Worm (Caenorhabditis elegans): ENCODE data around the gene secs-1.
A peak's percentile ranks its signal among the peaks of the same experiment; 100 is the strongest.

secs-1 gene

DNA sequence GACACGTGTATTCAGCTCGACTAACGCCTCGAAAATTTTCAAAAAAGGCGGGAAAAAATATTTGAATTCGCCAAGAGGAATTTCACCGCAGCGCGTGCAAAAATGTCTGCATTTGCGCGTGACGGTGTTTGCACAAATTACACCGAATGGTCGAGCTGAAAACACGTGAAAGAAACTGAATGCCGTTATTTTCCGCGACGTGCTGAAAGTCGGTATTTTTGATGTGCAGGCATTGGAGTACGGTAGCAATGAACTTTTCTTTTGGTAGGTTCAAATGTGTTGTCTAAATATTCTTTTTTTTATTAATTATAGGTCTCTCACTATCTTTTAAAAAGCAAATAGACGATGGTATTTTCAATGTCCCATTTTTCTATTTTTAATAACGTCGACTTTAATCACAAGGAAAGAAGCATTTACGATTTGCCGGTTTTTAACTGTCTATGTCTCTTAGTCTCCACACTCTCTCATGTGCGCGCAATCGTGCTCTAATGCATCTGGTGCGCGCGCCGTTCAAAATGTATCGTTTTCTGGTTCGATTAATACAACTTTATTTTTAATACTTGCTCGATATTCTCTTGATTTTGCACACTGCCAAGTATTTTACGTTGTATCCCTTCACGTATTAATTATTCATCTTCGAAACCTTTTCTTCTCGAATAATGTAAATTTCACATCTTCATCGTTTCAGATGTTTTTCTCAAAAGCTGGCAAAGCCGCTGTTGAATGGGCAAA lies 9.3 kb upstream of the secs-1 start, which contains the start of the genes C29A12.1 and lig-1:
Gene C29A12.1, minus strand, starts transcription at position 63 of the 732 bp plus-strand sequence.
Gene lig-1, plus strand, starts transcription at position 682 of the 732 bp plus-strand sequence.
- TF ChIP-seq med-1 (GFP tag; optimal IDR thresholded peaks at IDR 0.05; ENCODE audit: insufficient read depth), result no peak

DNA sequence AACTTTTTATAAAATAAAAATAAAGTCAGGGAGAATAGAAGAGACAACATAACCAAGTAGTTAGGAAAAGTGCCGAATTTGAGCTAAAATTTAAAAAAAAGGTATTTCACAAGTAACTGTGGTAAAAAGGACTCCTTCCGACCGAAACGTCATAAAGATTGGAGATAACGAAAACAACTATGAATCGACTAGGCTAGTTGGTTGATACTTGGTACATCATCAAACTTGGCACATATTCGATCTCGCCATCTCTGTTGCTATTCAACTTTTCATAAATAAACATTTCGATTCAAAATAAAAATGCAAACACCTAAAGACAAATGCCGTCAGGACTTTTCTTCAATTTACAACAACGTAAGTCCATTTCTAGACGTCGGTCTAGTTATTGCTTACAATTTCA lies 7.5 kb upstream of the secs-1 start, which contains the start of gene C29A12.22:
Gene C29A12.22, plus strand, starts transcription at position 301 of the 400 bp plus-strand sequence.
- no peak for TF ChIP-seq tab-1 (GFP tag; IDR thresholded peaks at IDR 0.05)
- TF ChIP-seq med-1 (GFP tag; optimal IDR thresholded peaks at IDR 0.05; ENCODE audit: insufficient read depth), result no peak
- no peak for TF ChIP-seq ref-1 (GFP tag; conservative IDR thresholded peaks at IDR 0.05)
- no peak for TF ChIP-seq ztf-29 (GFP tag; IDR thresholded peaks at IDR 0.05)

DNA sequence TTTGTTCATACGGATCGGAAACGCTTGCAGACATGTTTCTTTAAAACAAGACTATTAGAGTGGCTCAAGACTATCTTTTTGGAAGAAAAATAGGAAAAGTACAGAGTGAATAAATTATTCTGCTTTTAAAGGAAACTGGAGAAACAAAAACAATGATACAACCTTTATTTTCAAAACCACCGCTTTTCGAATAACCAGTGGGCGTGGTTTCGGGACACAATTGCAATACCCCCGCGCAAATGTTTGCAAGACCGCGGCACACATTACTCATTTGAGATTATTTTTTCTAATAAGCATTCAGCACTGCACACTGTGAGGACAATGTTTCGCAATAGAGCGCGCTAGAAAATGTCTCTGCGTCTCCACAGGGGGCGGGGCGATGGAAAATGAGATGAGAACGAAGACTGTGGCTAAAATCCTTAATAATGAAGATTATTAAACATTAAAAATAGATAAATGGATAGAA lies 3.6 kb upstream of the secs-1 start, which contains the start of gene plrg-1:
Gene plrg-1, minus strand, starts transcription at position 51 of the 466 bp plus-strand sequence.
- peak; percentile 92 for TF ChIP-seq tab-1 (GFP tag; IDR thresholded peaks at IDR 0.05)
- TF ChIP-seq klf-2 (GFP tag; conservative IDR thresholded peaks at IDR 0.05), result peak; percentile 78
- peak; percentile 61 for TF ChIP-seq ref-1 (GFP tag; conservative IDR thresholded peaks at IDR 0.05)
- peak; percentile 90 for TF ChIP-seq med-1 (GFP tag; optimal IDR thresholded peaks at IDR 0.05; ENCODE audit: insufficient read depth)
- peak; percentile 92 for TF ChIP-seq ztf-23 (GFP tag; IDR thresholded peaks at IDR 0.05)
- peak; percentile 96 for TF ChIP-seq flt-1 (GFP tag; IDR thresholded peaks at IDR 0.05)
- TF ChIP-seq T22C8.4 (GFP tag; IDR thresholded peaks at IDR 0.05), result peak; percentile 61; the same call in 1 of the 2 replicates
- peak; percentile 93 for TF ChIP-seq cog-1 (tag; optimal IDR thresholded peaks at IDR 0.05)
- peak; percentile 83; the same call in 1 of the 2 replicates for TF ChIP-seq ztf-29 (GFP tag; IDR thresholded peaks at IDR 0.05)

DNA sequence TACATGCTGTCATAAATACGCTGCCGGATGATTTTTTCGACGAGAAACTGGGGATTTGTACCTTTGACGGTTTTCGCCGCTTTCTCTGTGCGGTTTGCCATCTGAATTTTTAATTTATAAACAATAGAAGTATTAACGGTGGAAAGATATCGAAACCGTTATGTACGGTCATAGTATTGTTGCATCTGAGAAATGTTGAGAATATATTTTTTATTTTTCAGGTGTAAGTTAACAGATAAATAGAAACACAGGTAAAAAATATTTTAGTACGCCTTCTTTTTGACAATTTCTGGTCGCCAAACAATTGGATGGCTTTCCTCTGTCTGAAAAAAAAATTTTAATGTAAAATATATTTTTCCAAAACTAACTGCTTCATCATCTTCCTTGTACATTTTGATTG lies 1.7 kb upstream of the secs-1 start, which contains the start of gene prp-38:
Gene prp-38, minus strand, starts transcription at position 101 of the 400 bp plus-strand sequence.
- no peak for TF ChIP-seq ztf-29 (GFP tag; IDR thresholded peaks at IDR 0.05)
- no peak for TF ChIP-seq ztf-23 (GFP tag; IDR thresholded peaks at IDR 0.05)
- no peak for TF ChIP-seq flt-1 (GFP tag; IDR thresholded peaks at IDR 0.05)
- no peak for TF ChIP-seq tab-1 (GFP tag; IDR thresholded peaks at IDR 0.05)
- no peak for TF ChIP-seq ref-1 (GFP tag; conservative IDR thresholded peaks at IDR 0.05)
- TF ChIP-seq T22C8.4 (GFP tag; IDR thresholded peaks at IDR 0.05), result no peak
- no peak for TF ChIP-seq med-1 (GFP tag; optimal IDR thresholded peaks at IDR 0.05; ENCODE audit: insufficient read depth)
- no peak for TF ChIP-seq klf-2 (GFP tag; conservative IDR thresholded peaks at IDR 0.05)
- no peak for TF ChIP-seq cog-1 (tag; optimal IDR thresholded peaks at IDR 0.05)

DNA sequence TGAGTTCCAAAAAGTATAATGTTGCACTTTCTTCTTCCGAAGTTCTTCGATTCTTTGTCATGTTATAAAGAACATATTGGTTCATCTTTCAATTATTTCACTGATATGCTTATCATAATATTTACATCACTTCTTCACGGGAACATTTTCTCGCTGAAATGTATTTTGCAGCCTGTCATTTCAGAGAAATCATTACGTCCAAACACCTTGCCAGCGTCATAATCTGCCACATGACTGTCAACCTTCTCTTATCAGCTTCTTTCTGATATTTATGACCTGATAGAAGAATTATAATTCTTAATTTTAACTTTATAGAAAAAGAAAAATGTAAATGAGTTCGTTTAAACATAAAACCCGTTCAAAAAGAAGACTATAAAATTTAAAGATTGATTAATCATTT lies 2.2 kb downstream of the secs-1 start:
- no peak for TF ChIP-seq tab-1 (GFP tag; IDR thresholded peaks at IDR 0.05)
- TF ChIP-seq med-1 (GFP tag; optimal IDR thresholded peaks at IDR 0.05; ENCODE audit: insufficient read depth), result no peak

DNA sequence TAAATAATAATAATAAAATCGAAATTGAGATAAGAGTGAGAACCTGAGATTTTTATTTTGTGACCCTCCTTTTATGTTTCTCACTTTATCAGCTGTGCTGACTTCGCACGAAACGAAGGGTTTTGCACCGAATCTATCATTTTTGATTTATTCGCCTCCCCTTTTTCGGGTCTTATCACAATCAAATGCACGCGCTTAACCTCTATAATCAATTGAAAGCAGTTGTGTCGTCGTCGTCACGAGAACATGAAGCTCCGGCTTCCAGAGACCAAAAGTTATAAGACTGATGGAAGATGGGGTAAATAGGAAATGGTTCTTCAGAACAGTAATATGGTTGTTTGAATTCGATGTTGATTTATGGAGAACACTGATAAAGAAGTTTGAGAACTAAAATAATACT lies 3.1 kb downstream of the secs-1 start, which contains the start of gene D1054.18:
Gene D1054.18, minus strand, starts transcription at position 45 of the 400 bp plus-strand sequence.
- TF ChIP-seq T22C8.4 (GFP tag; IDR thresholded peaks at IDR 0.05), result no peak
- no peak for TF ChIP-seq cog-1 (tag; optimal IDR thresholded peaks at IDR 0.05)
- no peak for TF ChIP-seq ref-1 (GFP tag; conservative IDR thresholded peaks at IDR 0.05)
- no peak for TF ChIP-seq ztf-23 (GFP tag; IDR thresholded peaks at IDR 0.05)

DNA sequence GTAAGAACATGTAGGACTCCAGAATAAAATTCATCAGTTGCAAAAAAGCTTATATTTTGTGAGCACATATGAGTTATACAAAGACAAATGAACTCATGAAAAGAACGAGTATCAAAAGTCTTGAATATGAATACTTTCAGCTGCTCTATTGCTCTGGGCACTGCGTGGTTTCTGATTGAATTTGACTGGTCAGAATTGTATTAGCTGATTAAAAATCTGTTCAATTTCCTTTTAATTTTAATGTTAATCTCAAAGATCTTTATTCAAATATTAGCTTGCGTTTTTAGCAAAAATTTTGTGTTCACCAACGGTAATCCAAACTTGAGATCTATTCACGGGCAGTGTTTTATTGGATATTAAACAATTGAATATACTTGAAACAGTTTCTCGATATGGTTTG lies 6.2 kb downstream of the secs-1 start, which contains the start of gene srh-184:
Gene srh-184, minus strand, starts transcription at position 101 of the 400 bp plus-strand sequence.
- no peak for TF ChIP-seq cog-1 (tag; optimal IDR thresholded peaks at IDR 0.05)
- no peak for TF ChIP-seq med-1 (GFP tag; optimal IDR thresholded peaks at IDR 0.05; ENCODE audit: insufficient read depth)
- no peak for TF ChIP-seq ref-1 (GFP tag; conservative IDR thresholded peaks at IDR 0.05)
- no peak for TF ChIP-seq flt-1 (GFP tag; IDR thresholded peaks at IDR 0.05)

DNA sequence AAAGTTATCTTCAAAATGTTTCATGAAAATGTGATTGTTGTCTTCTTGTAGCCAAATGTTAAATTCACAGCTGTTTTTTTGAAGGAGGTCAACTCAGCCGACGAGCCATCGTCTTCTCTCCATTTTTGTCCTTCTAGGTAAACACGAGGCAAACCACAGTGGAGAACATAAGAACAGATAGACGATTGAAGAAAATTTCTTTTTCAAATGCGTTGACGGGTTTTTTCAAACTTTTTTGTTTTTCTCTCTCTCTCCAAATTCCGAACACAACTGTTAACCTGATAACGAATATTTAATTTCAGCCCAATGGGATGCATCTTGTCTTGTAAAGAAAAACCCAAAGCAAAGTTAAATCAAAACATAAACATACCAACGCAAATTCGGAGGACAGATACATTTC lies 8.8 kb downstream of the secs-1 start, which contains the start of gene D1054.19:
Gene D1054.19, plus strand, starts transcription at position 301 of the 400 bp plus-strand sequence.
- TF ChIP-seq flt-1 (GFP tag; IDR thresholded peaks at IDR 0.05) (no peak), T22C8.4 (GFP tag; IDR thresholded peaks at IDR 0.05) (no peak), cog-1 (tag; optimal IDR thresholded peaks at IDR 0.05) (no peak), ztf-29 (GFP tag; IDR thresholded peaks at IDR 0.05) (no peak), med-1 (GFP tag; optimal IDR thresholded peaks at IDR 0.05; ENCODE audit: insufficient read depth) (no peak), tab-1 (GFP tag; IDR thresholded peaks at IDR 0.05) (no peak), ref-1 (GFP tag; conservative IDR thresholded peaks at IDR 0.05) (no peak), klf-2 (GFP tag; conservative IDR thresholded peaks at IDR 0.05) (no peak), ztf-23 (GFP tag; IDR thresholded peaks at IDR 0.05) (no peak)

DNA sequence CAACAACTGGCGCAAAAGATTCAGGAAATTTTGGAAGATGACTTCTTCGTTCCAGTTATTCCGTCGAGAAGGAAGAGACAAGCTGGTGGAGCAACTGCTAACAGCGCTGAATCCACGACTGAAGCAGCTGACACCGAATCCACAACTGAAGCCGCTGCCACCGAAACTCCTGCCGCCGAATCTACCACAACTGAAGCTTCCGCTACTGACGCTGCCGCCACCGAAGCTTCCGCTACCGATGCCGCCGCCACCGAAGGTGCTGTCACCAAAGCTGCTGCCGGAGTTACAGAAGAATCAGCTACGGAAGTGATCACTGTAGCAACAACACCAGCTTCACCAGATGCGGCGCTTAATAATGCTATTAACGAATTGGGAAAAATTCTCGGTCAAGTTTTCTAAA lies 9.8 kb downstream of the secs-1 start:
- TF ChIP-seq cog-1 (tag; optimal IDR thresholded peaks at IDR 0.05) (no peak), ztf-29 (GFP tag; IDR thresholded peaks at IDR 0.05) (no peak), klf-2 (GFP tag; conservative IDR thresholded peaks at IDR 0.05) (no peak), ref-1 (GFP tag; conservative IDR thresholded peaks at IDR 0.05) (no peak), ztf-23 (GFP tag; IDR thresholded peaks at IDR 0.05) (no peak), tab-1 (GFP tag; IDR thresholded peaks at IDR 0.05) (no peak), T22C8.4 (GFP tag; IDR thresholded peaks at IDR 0.05) (no peak), flt-1 (GFP tag; IDR thresholded peaks at IDR 0.05) (no peak), med-1 (GFP tag; optimal IDR thresholded peaks at IDR 0.05; ENCODE audit: insufficient read depth) (no peak)

DNA sequence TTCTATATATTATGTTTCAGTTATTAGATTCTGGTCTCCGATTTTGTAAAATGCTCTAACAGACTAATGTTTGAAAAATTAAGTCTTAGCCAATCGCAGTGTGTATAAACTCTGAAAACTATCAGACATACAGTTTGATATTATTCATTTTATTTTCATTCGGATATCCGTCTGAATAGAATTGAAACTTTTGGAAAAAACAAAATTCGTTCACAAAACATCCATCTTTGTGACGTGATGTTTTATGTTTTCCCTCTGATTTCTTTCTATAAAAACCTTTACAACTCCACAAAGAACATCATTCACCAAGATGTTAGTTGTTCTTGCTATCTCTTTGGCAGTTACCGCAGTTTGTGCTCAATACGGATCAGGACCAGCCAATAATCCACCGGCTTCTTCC lies 10.8 kb downstream of the secs-1 start, which contains the start of gene ule-3:
Gene ule-3, plus strand, starts transcription at position 301 of the 400 bp plus-strand sequence.
- TF ChIP-seq cog-1 (tag; optimal IDR thresholded peaks at IDR 0.05), result no peak
- no peak for TF ChIP-seq ref-1 (GFP tag; conservative IDR thresholded peaks at IDR 0.05)
- no peak for TF ChIP-seq med-1 (GFP tag; optimal IDR thresholded peaks at IDR 0.05; ENCODE audit: insufficient read depth)

Data from whole organism, midembryonic.